Worm (Caenorhabditis elegans): ENCODE measurements around the gene ZK856.16.
A peak's percentile ranks its signal among the peaks of the same experiment; 100 is the strongest.

Gene ZK856.16

DNA sequence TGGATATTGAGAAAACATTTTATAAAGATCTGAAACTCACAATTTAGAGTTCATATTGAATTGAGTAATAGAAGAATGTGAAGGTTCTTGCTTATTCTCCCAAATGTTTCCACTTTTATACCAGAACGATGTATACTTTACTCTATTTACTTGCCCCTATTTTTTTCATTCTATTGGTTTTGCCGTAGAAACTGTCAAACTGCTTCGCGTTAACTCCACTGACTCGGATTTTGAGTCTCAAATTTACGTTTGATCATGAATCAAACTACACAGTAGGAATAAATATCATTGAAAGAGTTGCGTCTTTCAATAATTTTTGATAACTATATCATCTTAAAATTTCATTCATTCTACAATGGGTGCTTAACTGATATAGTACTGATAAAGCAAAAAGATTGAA, 34.5 kb upstream of the ZK856.16 start, which contains the start of gene fipr-8:
TSS of gene fipr-8 (minus strand) at position 101 of the 400 bp plus-strand sequence.
- TF ChIP-seq nfya-1 (tag; optimal IDR thresholded peaks at IDR 0.05) = no peak
- no peak for TF ChIP-seq pag-3 (tag; optimal IDR thresholded peaks at IDR 0.05; ENCODE audit: borderline replicate concordance)
- no peak for TF ChIP-seq dve-1 (tag; optimal IDR thresholded peaks at IDR 0.05)
- no peak for TF ChIP-seq ets-4 (tag; optimal IDR thresholded peaks at IDR 0.05)
- no peak for TF ChIP-seq T23F11.4 (GFP tag; optimal IDR thresholded peaks at IDR 0.05)
- TF ChIP-seq mec-3 (tag; optimal IDR thresholded peaks at IDR 0.05; ENCODE audit: borderline replicate concordance) = no peak
- TF ChIP-seq Y22D7AL.16 (tag; optimal IDR thresholded peaks at IDR 0.05) = no peak

DNA sequence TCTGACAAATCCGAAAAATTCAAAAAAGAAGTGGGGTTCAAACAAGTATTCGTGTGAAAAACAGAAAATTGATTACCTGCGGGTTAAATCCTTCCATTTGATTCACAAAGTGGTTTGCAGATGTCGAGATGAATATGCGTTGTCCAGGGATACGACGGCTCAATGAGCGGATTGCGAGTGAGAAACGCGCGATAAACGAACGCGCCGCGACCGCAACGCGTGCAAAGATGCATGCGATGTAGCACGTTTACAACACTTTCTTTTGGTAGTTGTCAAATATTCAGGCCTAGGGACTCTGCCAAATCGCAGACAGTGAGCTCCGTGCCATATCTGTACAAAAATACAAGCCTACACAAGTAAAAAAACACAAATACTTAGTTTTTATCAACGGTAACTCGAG, 33.3 kb upstream of the ZK856.16 start, which contains the start of gene fubl-1:
TSS of gene fubl-1 (minus strand) at position 202 of the 400 bp plus-strand sequence.
- TF ChIP-seq tbx-2 (tag; optimal IDR thresholded peaks at IDR 0.05) = peak; percentile 26
- peak; percentile 30 for TF ChIP-seq unc-55 (GFP tag; optimal IDR thresholded peaks at IDR 0.05)
- peak; percentile 59 for TF ChIP-seq ceh-31 (tag; optimal IDR thresholded peaks at IDR 0.05)
- TF ChIP-seq fkh-6 (tag; optimal IDR thresholded peaks at IDR 0.05) = no peak

DNA sequence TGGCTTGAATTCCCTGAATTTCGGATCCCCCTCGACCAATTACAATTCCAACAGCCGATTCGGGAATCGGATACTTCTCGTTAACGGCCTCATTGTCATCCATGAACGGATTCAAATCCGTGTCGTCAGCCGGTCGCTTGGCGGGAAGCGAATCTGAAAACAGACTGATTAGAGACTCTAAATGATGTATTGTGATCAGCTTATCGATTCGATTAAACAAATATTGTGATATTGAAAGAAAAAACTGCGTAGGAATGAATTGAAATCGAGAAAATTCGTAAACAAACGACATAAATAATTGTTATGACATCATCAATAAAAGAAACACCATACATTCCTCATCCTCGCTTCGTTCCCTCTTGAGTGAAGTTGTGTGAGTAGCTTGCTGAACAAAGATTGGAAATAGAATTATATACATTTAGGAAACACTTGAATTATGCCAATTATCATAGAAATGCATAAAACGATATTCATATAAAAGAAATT, 32.6 kb upstream of the ZK856.16 start:
- TF ChIP-seq zip-5 (tag; optimal IDR thresholded peaks at IDR 0.05) = no peak
- no peak for TF ChIP-seq K02D7.2 (tag; optimal IDR thresholded peaks at IDR 0.05)
- no peak for TF ChIP-seq hlh-13 (GFP tag; optimal IDR thresholded peaks at IDR 0.05)
- no peak for TF ChIP-seq fkh-6 (tag; optimal IDR thresholded peaks at IDR 0.05)
- TF ChIP-seq madf-2 (tag; optimal IDR thresholded peaks at IDR 0.05) = no peak
- no peak for TF ChIP-seq K09A11.1 (tag; optimal IDR thresholded peaks at IDR 0.05; ENCODE audit: insufficient read depth)
- no peak for TF ChIP-seq fax-1 (tag; optimal IDR thresholded peaks at IDR 0.05)
- TF ChIP-seq unc-3 (GFP tag; conservative IDR thresholded peaks at IDR 0.05) = no peak
- TF ChIP-seq unc-3 (tag; optimal IDR thresholded peaks at IDR 0.05) = no peak
- no peak for TF ChIP-seq ceh-18 (tag; optimal IDR thresholded peaks at IDR 0.05)
- no peak for TF ChIP-seq T23F11.4 (GFP tag; optimal IDR thresholded peaks at IDR 0.05)
- TF ChIP-seq ceh-24 (tag; optimal IDR thresholded peaks at IDR 0.05) = no peak
- no peak for TF ChIP-seq hlh-8 (tag; optimal IDR thresholded peaks at IDR 0.05)
- no peak for TF ChIP-seq ceh-9 (tag; optimal IDR thresholded peaks at IDR 0.05)
- no peak for TF ChIP-seq ceh-6 (GFP tag; optimal IDR thresholded peaks at IDR 0.05)

DNA sequence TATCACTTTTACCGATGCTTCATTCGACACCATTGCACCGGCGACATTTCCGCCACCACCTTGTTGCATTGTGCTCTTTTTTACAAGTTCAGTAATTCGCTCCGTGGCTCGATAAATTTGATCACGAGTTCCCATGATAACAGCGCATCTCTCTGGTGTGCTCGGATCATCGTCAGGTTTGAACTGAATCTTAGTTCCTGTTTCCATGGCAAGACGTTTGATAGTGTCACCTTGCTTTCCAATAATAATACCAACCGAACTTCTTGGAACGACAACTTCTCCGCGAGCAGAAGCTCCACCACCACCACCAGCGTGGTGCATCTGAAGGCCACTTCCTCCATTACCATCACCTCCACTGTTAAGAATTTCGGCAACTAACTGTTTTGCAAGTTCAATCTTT, 31.8 kb upstream of the ZK856.16 start:
- TF ChIP-seq ztf-16 (tag; optimal IDR thresholded peaks at IDR 0.05) = no peak

DNA sequence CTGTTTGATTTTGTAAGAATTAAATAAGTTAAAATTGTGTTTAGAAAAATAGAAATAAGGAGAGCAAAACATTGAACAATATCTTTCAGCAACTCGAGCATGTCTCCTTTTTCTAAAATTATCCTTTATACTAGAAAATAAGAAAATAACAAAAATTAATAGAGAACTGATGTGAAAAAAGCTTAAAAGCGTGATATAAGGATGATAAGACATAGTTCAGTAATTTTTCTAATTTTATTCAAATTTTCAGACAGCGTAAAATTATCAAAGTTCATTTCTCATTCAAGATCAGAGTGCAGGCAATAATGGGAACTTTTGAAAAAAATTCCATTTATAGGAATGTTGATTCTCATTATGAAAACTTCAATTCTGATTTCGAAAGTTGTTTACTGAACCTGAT, 27.9 kb upstream of the ZK856.16 start, which contains the start of gene str-182:
TSS of gene str-182 (minus strand) at position 101 of the 400 bp plus-strand sequence.
- TF ChIP-seq ttx-3 (tag; optimal IDR thresholded peaks at IDR 0.05) = no peak
- no peak for TF ChIP-seq ceh-6 (GFP tag; optimal IDR thresholded peaks at IDR 0.05)
- no peak for TF ChIP-seq ceh-9 (tag; optimal IDR thresholded peaks at IDR 0.05)
- TF ChIP-seq eyg-1 (tag; optimal IDR thresholded peaks at IDR 0.05) = no peak
- TF ChIP-seq hlh-30 (tag; optimal IDR thresholded peaks at IDR 0.05; ENCODE audit: insufficient read depth) = no peak
- no peak for TF ChIP-seq hlh-13 (GFP tag; optimal IDR thresholded peaks at IDR 0.05)
- no peak for TF ChIP-seq sox-2 (GFP tag; IDR thresholded peaks at IDR 0.05)
- no peak for TF ChIP-seq rnt-1 (tag; optimal IDR thresholded peaks at IDR 0.05)
- TF ChIP-seq syd-9 (tag; optimal IDR thresholded peaks at IDR 0.05) = no peak

DNA sequence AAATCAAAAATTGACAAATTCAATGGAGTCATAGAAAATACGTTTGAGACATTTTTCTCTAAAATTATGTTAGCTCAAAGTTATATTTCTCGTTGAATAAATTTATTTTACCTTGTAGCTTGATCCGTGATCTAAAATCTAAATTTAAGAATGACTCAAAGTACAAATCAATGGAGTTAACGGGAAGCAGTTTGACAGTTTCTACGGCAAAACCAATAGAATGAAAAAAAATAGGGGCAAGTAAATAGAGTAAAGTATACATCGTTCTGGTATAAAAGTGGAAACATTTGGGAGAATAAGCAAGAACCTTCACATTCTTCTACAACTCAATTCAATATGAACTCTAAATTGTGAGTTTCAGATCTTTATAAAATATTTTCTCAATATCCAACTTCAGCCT, 25.5 kb upstream of the ZK856.16 start, which contains the start of gene fipr-6:
TSS of gene fipr-6 (plus strand) at position 301 of the 400 bp plus-strand sequence.
- TF ChIP-seq fax-1 (tag; optimal IDR thresholded peaks at IDR 0.05) (no peak), ceh-6 (GFP tag; optimal IDR thresholded peaks at IDR 0.05) (no peak), ceh-2 (tag; optimal IDR thresholded peaks at IDR 0.05) (no peak), syd-9 (tag; optimal IDR thresholded peaks at IDR 0.05) (no peak), sox-4 (tag; optimal IDR thresholded peaks at IDR 0.05) (no peak), eyg-1 (tag; optimal IDR thresholded peaks at IDR 0.05) (no peak), pha-2 (tag; optimal IDR thresholded peaks at IDR 0.05) (no peak), ceh-24 (tag; optimal IDR thresholded peaks at IDR 0.05) (no peak), ceh-18 (tag; optimal IDR thresholded peaks at IDR 0.05) (no peak), C38D4.7 (GFP tag; optimal IDR thresholded peaks at IDR 0.05) (no peak)
